Fruit fly (Drosophila melanogaster): ENCODE results near the gene CG17027.

DNA sequence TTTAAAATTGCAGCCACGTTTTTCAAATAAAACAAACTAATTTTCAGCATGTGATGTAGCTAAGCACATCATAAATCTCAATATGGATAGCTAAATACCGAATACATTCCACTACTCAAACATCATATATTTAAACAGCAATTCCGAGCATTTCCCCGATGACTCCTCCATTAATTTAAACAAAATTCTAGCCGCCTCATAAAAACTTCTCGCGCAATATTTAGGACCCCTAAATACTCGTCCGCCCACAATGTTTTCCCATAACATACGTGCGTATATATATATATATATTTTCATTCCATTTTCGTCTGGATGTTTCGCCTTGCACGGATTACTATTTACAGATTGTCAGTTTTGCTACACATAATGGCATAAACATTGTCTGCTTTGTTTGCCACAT, 16.1 kb downstream of the CG17027 start:
- TF ChIP-seq EcR (GFP tag; optimal IDR thresholded peaks at IDR 0.05) = no peak
- TF ChIP-seq CG17806 (tag; optimal IDR thresholded peaks at IDR 0.05) = no peak
